Worm (Caenorhabditis elegans) whole organism, L4 larva: ENCODE data around the gene syd-2.

Source experiments
- D1046.2 ChIP-seq: fragments of 200-800 bp; sonication (Bioruptor generic); IDR thresholded peaks from 2 replicates; pipeline ENCODE4 v1.3.6; 2022; ENCODE audit warnings: missing genetic modification characterization, missing compliant biosample characterization
- F10B5.3 ChIP-seq: sonication (generic microtip); optimal IDR thresholded peaks from 2 replicates; lab custom pipeline; 2016; ENCODE audit warnings: mild to moderate bottlenecking, missing genetic modification characterization, missing compliant biosample characterization
- F26F4.8 ChIP-seq: fragments of 200-800 bp; sonication (Bioruptor generic); conservative IDR thresholded peaks from 2 replicates; pipeline ENCODE4 v1.3.6; 2022; ENCODE audit warnings: missing genetic modification characterization, missing compliant biosample characterization
- F44E2.7 ChIP-seq: fragments of 200-800 bp; sonication (Bioruptor generic); IDR thresholded peaks from 2 replicates; pipeline ENCODE4 v2.1.2; 2022; ENCODE audit warnings: missing genetic modification characterization, missing compliant biosample characterization
- Y48G9A.11 ChIP-seq: fragments of 200-800 bp; sonication (Bioruptor generic); IDR thresholded peaks from 2 replicates; pipeline ENCODE4 v1.3.6; 2022; ENCODE audit warnings: missing genetic modification reagents, missing genetic modification characterization, missing compliant biosample characterization
- ZK546.5 ChIP-seq, 2 experiments: sonication (generic microtip); optimal IDR thresholded peaks; 2 replicates each; lab custom pipeline; 2017; ENCODE audit warnings: missing biosample characterization in 2 of 2, missing genetic modification characterization in 2 of 2
- aha-1 ChIP-seq: fragments of 150-350 bp; peaks from one replicate; lab custom pipeline; 2014; ENCODE audit warnings: missing biosample characterization, missing genetic modification characterization
- ama-1 ChIP-seq: fragments of 150-350 bp; optimal IDR thresholded peaks from 2 replicates; lab custom pipeline; 2014; ENCODE audit warnings: inconsistent platforms, mixed read lengths
- arid-1 ChIP-seq: fragments of 200-800 bp; sonication (Bioruptor generic); conservative IDR thresholded peaks from 2 replicates; pipeline ENCODE4 v1.3.6; 2022; ENCODE audit warnings: missing genetic modification reagents, missing genetic modification characterization, missing compliant biosample characterization
- attf-4 ChIP-seq: sonication (generic microtip); optimal IDR thresholded peaks from 3 replicates; lab custom pipeline; 2017; ENCODE audit warnings: missing biosample characterization, missing genetic modification characterization
- ceh-20 ChIP-seq: fragments of 200-800 bp; sonication (Bioruptor generic); IDR thresholded peaks from 2 replicates; pipeline ENCODE4 v1.3.6; 2022; ENCODE audit warnings: missing genetic modification reagents, missing genetic modification characterization, missing compliant biosample characterization
- ceh-28 ChIP-seq: fragments of 150-350 bp; optimal IDR thresholded peaks from 2 replicates; lab custom pipeline; 2014; ENCODE audit warnings: missing biosample characterization, missing genetic modification reagents, missing genetic modification characterization
- ceh-82 ChIP-seq: sonication (generic microtip); optimal IDR thresholded peaks from 2 replicates; lab custom pipeline; 2017; ENCODE audit warnings: missing biosample characterization, missing genetic modification characterization
- ces-1 ChIP-seq: fragments of 150-350 bp; sonication (generic microtip); optimal IDR thresholded peaks from 4 replicates; lab custom pipeline; 2014; ENCODE audit warnings: missing biosample characterization, missing genetic modification reagents, missing genetic modification characterization
- daf-8 ChIP-seq: fragments of 200-800 bp; sonication (Bioruptor generic); IDR thresholded peaks from 2 replicates; pipeline ENCODE4 v1.3.6; 2022; ENCODE audit warnings: missing genetic modification characterization, missing compliant biosample characterization
- dmd-6 ChIP-seq: fragments of 200-800 bp; sonication (Bioruptor generic); IDR thresholded peaks from 2 replicates; pipeline ENCODE4 v1.3.6; 2022; ENCODE audit warnings: missing genetic modification reagents, missing genetic modification characterization, missing compliant biosample characterization
- dmd-8 ChIP-seq: fragments of 200-800 bp; sonication (Bioruptor generic); IDR thresholded peaks from 2 replicates; pipeline ENCODE4 v1.3.6; 2022; ENCODE audit warnings: missing genetic modification characterization, missing compliant biosample characterization
- dpl-1 ChIP-seq: fragments of 150-350 bp; optimal IDR thresholded peaks from 2 replicates; lab custom pipeline; 2014; ENCODE audit warnings: missing biosample characterization, missing genetic modification reagents, missing genetic modification characterization
- egl-43 ChIP-seq: fragments of 200-800 bp; sonication (Bioruptor generic); IDR thresholded peaks from 2 replicates; pipeline ENCODE4 v1.3.6; 2022; ENCODE audit warnings: missing genetic modification reagents, missing genetic modification characterization, missing compliant biosample characterization
- hlh-30 ChIP-seq: sonication (generic microtip); optimal IDR thresholded peaks from 2 replicates; lab custom pipeline; 2017; ENCODE audit warnings: antibody characterized with exemption, mild to moderate bottlenecking, missing genetic modification characterization, missing compliant biosample characterization; ENCODE audit not compliant: insufficient read depth
- lin-1 ChIP-seq: fragments of 200-800 bp; sonication (Bioruptor generic); IDR thresholded peaks from 2 replicates; pipeline ENCODE4 v1.3.6; 2022; ENCODE audit warnings: missing genetic modification reagents, missing genetic modification characterization, missing compliant biosample characterization
- lin-15B ChIP-seq: fragments of 150-350 bp; sonication (generic microtip); optimal IDR thresholded peaks from 3 replicates; lab custom pipeline; 2014; ENCODE audit warnings: missing biosample characterization, missing genetic modification characterization
- lin-29 ChIP-seq: fragments of 200-800 bp; sonication (Bioruptor generic); IDR thresholded peaks from 2 replicates; pipeline ENCODE4 v1.3.6; 2022; ENCODE audit warnings: missing genetic modification reagents, missing genetic modification characterization, missing compliant biosample characterization
- lin-38 ChIP-seq: fragments of 200-800 bp; sonication (Bioruptor generic); IDR thresholded peaks from 2 replicates; pipeline ENCODE4 v1.3.6; 2022; ENCODE audit warnings: missing genetic modification reagents, missing genetic modification characterization, missing compliant biosample characterization
- lir-3 ChIP-seq: sonication (generic microtip); optimal IDR thresholded peaks from 2 replicates; lab custom pipeline; 2016; ENCODE audit warnings: mild to moderate bottlenecking, missing genetic modification characterization, missing compliant biosample characterization
- madf-9 ChIP-seq: fragments of 200-800 bp; sonication (Bioruptor generic); conservative IDR thresholded peaks from 2 replicates; pipeline ENCODE4 v1.3.6; 2022; ENCODE audit warnings: missing genetic modification reagents, missing genetic modification characterization, missing compliant biosample characterization
- mdt-29 ChIP-seq: fragments of 200-800 bp; sonication (Bioruptor generic); IDR thresholded peaks from 2 replicates; pipeline ENCODE4 v1.3.6; 2022; ENCODE audit warnings: missing genetic modification reagents, missing genetic modification characterization, missing compliant biosample characterization
- mxl-3 ChIP-seq: fragments of 200-800 bp; sonication (Bioruptor generic); optimal IDR thresholded peaks from 2 replicates; lab custom pipeline; 2018; ENCODE audit warnings: mild to moderate bottlenecking, missing genetic modification characterization, missing compliant biosample characterization
- nhr-10 ChIP-seq: fragments of 150-350 bp; optimal IDR thresholded peaks from 2 replicates; lab custom pipeline; 2014; ENCODE audit warnings: missing biosample characterization, missing genetic modification characterization
- nhr-102 ChIP-seq: sonication (generic microtip); optimal IDR thresholded peaks from 2 replicates; lab custom pipeline; 2016; ENCODE audit warnings: mild to moderate bottlenecking, missing genetic modification characterization, moderate library complexity, missing compliant biosample characterization
- nhr-11 ChIP-seq: fragments of 150-350 bp; optimal IDR thresholded peaks from 2 replicates; lab custom pipeline; 2014; ENCODE audit warnings: missing biosample characterization, missing genetic modification characterization
- nhr-111 ChIP-seq: fragments of 200-800 bp; sonication (Bioruptor generic); optimal IDR thresholded peaks from 2 replicates; lab custom pipeline; 2018; ENCODE audit warnings: mild to moderate bottlenecking, missing genetic modification characterization, missing compliant biosample characterization
- nhr-237 ChIP-seq: sonication (generic microtip); optimal IDR thresholded peaks from 2 replicates; lab custom pipeline; 2017; ENCODE audit warnings: missing biosample characterization, missing genetic modification characterization
- nhr-28 ChIP-seq: fragments of 150-350 bp; optimal IDR thresholded peaks from 2 replicates; lab custom pipeline; 2014; ENCODE audit warnings: missing biosample characterization, missing genetic modification characterization
- nhr-41 ChIP-seq: fragments of 200-800 bp; sonication (Bioruptor generic); IDR thresholded peaks from 2 replicates; pipeline ENCODE4 v1.3.6; 2022; ENCODE audit warnings: missing genetic modification reagents, missing genetic modification characterization, missing compliant biosample characterization
- nhr-42 ChIP-seq: fragments of 200-800 bp; sonication (Bioruptor generic); IDR thresholded peaks from 2 replicates; pipeline ENCODE4 v1.3.6; 2022; ENCODE audit warnings: missing genetic modification characterization, missing compliant biosample characterization
- nhr-48 ChIP-seq: sonication (generic microtip); optimal IDR thresholded peaks from 2 replicates; lab custom pipeline; 2016; ENCODE audit warnings: mild to moderate bottlenecking, missing genetic modification characterization, missing compliant biosample characterization
- nhr-6 ChIP-seq: fragments of 150-350 bp; optimal IDR thresholded peaks from 2 replicates; lab custom pipeline; 2014; ENCODE audit warnings: missing biosample characterization, missing genetic modification characterization
- nhr-76 ChIP-seq: fragments of 150-350 bp; optimal IDR thresholded peaks from 2 replicates; lab custom pipeline; 2014; ENCODE audit warnings: missing biosample characterization, missing genetic modification characterization
- nhr-77 ChIP-seq: fragments of 150-350 bp; optimal IDR thresholded peaks from 2 replicates; lab custom pipeline; 2014; ENCODE audit warnings: missing biosample characterization, missing genetic modification characterization
- pha-4 ChIP-seq, 2 experiments: fragments of 150-350 bp in 1 of 2; fragments of 200-800 bp in 1 of 2; sonication (Bioruptor generic) in 1 of 2; IDR thresholded peaks in 1 of 2; optimal IDR thresholded peaks in 1 of 2; 2 replicates each; pipeline versions ENCODE4 v1.3.6 to Lab custom; 2014 to 2022; ENCODE audit warnings: missing genetic modification characterization in 2 of 2, missing genetic modification reagents in 2 of 2, missing biosample characterization in 1 of 2, missing compliant biosample characterization in 1 of 2
- pqm-1 ChIP-seq: sonication (generic microtip); optimal IDR thresholded peaks from 2 replicates; lab custom pipeline; 2017; ENCODE audit warnings: missing biosample characterization, missing genetic modification characterization
- snpc-1.2 ChIP-seq: fragments of 200-800 bp; sonication (Bioruptor generic); IDR thresholded peaks from 2 replicates; pipeline ENCODE4 v1.3.6; 2022; ENCODE audit warnings: missing genetic modification reagents, missing genetic modification characterization, missing compliant biosample characterization
- snpc-4 ChIP-seq: fragments of 150-350 bp; optimal IDR thresholded peaks from 2 replicates; lab custom pipeline; 2014; ENCODE audit warnings: missing biosample characterization, missing genetic modification characterization
- spr-1 ChIP-seq: sonication (generic microtip); optimal IDR thresholded peaks from 2 replicates; lab custom pipeline; 2016; ENCODE audit warnings: mild to moderate bottlenecking, missing genetic modification characterization, missing compliant biosample characterization
- spr-3 ChIP-seq: fragments of 200-800 bp; sonication (Bioruptor generic); optimal IDR thresholded peaks from 2 replicates; lab custom pipeline; 2018; ENCODE audit warnings: mild to moderate bottlenecking, missing genetic modification characterization, missing compliant biosample characterization
- unc-130 ChIP-seq: sonication (generic microtip); optimal IDR thresholded peaks from 2 replicates; lab custom pipeline; 2016; ENCODE audit warnings: missing genetic modification reagents, missing genetic modification characterization, missing compliant biosample characterization
- vab-7 ChIP-seq: fragments of 200-800 bp; sonication (Bioruptor generic); IDR thresholded peaks from 2 replicates; pipeline ENCODE4 v1.3.6; 2022; ENCODE audit warnings: missing genetic modification reagents, missing genetic modification characterization, missing compliant biosample characterization
- zfp-2 ChIP-seq: sonication (generic microtip); optimal IDR thresholded peaks from 2 replicates; lab custom pipeline; 2016; ENCODE audit warnings: mild to moderate bottlenecking, missing genetic modification characterization, missing compliant biosample characterization
- zip-11 ChIP-seq: fragments of 200-800 bp; sonication (Bioruptor generic); IDR thresholded peaks from 2 replicates; pipeline ENCODE4 v1.3.6; 2022; ENCODE audit warnings: missing genetic modification characterization, missing compliant biosample characterization
- zip-2 ChIP-seq: fragments of 150-350 bp; optimal IDR thresholded peaks from 2 replicates; lab custom pipeline; 2014; ENCODE audit warnings: missing biosample characterization, missing genetic modification characterization

syd-2 gene

DNA sequence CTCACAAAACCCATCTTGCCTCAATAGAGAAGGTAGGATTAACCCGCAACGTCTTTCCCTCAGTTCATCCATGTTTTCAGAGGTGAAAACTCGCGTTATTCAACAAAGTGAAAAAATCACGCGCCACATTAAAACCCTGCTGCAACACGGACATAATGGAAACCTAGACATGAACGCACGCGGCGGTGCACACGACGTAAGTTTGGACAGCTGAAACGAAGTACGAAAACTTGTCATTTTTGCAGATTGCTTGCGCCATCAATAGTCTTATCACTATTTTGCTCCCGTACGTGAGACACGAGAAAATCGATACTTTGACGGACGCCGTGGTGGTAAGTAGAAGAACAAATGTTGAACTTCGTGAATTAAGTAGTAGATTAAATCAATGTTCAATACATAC lies 27.6 kb downstream of the syd-2 start (continued):
- TF ChIP-seq nhr-102 (tag; lab: Kevin White, UChicago) (no peak), spr-1 (tag; lab: Kevin White, UChicago) (no peak), arid-1 (GFP tag; lab: Robert Waterston, UW) (no peak), spr-3 (GFP tag; lab: Kevin White, UChicago) (no peak), aha-1 (tag; lab: Kevin White, UChicago) (no peak), F10B5.3 (no peak), ZK546.5 (tag; optimal IDR thresholded peaks at IDR 0.05; lab: Kevin White, UChicago) (no peak), unc-130 (GFP tag; lab: Kevin White, UChicago) (no peak), lin-1 (GFP tag; lab: Robert Waterston, UW) (no peak), snpc-4 (tag; lab: Kevin White, UChicago) (no peak), dmd-6 (peak; percentile 73)

DNA sequence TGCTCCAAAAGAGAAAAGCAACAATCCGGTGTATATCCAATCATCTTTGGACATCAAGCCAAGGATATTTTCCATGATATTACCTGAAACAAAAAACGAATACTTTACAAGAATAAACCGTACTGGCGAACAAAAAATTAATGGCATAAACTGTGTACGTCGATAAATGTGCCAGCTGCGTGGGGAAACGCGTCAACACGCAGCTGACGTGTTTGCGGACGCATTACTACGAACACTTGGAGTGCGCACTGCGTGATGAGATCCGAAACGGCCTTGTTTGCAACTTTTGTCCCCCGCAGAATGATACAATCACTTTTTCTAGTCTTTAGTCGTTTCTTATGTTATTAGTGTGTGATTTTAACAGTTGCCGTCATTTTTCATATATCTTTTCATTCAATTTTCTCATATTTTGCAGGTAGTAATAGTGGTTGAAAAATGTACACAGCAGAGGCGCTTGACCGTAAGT lies 30.5 kb downstream of the syd-2 start, which contains the start of the genes mboa-7 and git-1:
mboa-7 (minus strand) TSS at position 83 of the 466 bp plus-strand sequence.
git-1 (plus strand) TSS at position 416 of the 466 bp plus-strand sequence.
- TF ChIP-seq lin-38 (no peak; the same call in 1 of the 2 replicates), nhr-237 (tag; lab: Kevin White, UChicago) (no peak), mdt-29 (no peak), unc-130 (GFP tag; lab: Kevin White, UChicago) (no peak), nhr-76 (tag; lab: Kevin White, UChicago) (no peak), F26F4.8 (GFP tag; lab: Robert Waterston, UW) (no peak), dpl-1 (GFP tag; lab: Kevin White, UChicago) (peak; percentile 51), zfp-2 (no peak), nhr-28 (tag; lab: Kevin White, UChicago) (peak; percentile 72), nhr-111 (GFP tag; lab: Kevin White, UChicago) (no peak), nhr-102 (tag; lab: Kevin White, UChicago) (no peak), vab-7 (GFP tag; lab: Robert Waterston, UW) (no peak), Y48G9A.11 (GFP tag; lab: Robert Waterston, UW) (no peak), lin-29 (GFP tag; lab: Robert Waterston, UW) (no peak), nhr-11 (tag; lab: Kevin White, UChicago) (peak; percentile 9), pqm-1 (no peak), daf-8 (GFP tag; lab: Robert Waterston, UW) (no peak), lir-3 (tag; lab: Kevin White, UChicago) (no peak), nhr-6 (tag; lab: Kevin White, UChicago) (peak; percentile 16), ceh-20 (GFP tag; lab: Robert Waterston, UW) (no peak), hlh-30 (tag; lab: Kevin White, UChicago) (peak; percentile 55), arid-1 (GFP tag; lab: Robert Waterston, UW) (no peak), nhr-42 (0 out of 2 replicates have a peak, but pooled peaks have one; percentile 32), ceh-28 (no peak), nhr-10 (no peak), ceh-82 (tag; lab: Kevin White, UChicago) (no peak), zip-11 (GFP tag; lab: Robert Waterston, UW) (no peak), D1046.2 (GFP tag; lab: Robert Waterston, UW) (no peak), nhr-41 (GFP tag; lab: Robert Waterston, UW) (no peak), ama-1 (lab: Kevin White, UChicago) (no peak), snpc-1.2 (GFP tag; lab: Robert Waterston, UW) (no peak), mxl-3 (GFP tag; lab: Kevin White, UChicago) (peak; percentile 86), egl-43 (GFP tag; lab: Robert Waterston, UW) (no peak), zip-2 (tag; lab: Kevin White, UChicago) (no peak), nhr-77 (no peak), madf-9 (no peak), nhr-48 (tag; lab: Kevin White, UChicago) (no peak), pha-4 (GFP tag; IDR thresholded peaks at IDR 0.05; lab: Robert Waterston, UW) (no peak), pha-4 (tag; optimal IDR thresholded peaks at IDR 0.05; lab: Kevin White, UChicago) (no peak), F44E2.7 (GFP tag; lab: Robert Waterston, UW) (no peak), attf-4 (tag; lab: Kevin White, UChicago) (no peak), ces-1 (GFP tag; lab: Kevin White, UChicago) (no peak), lin-15B (tag; lab: Kevin White, UChicago) (no peak), dmd-8 (GFP tag; lab: Robert Waterston, UW) (no peak)
